Worm (Caenorhabditis elegans) whole organism, young adult: ENCODE measurements around the gene ZK686.1.

ENCODE experiments used
- B0261.1 ChIP-seq: sonication (generic microtip); optimal IDR thresholded peaks from 2 replicates; lab custom pipeline; 2016; ENCODE audit warnings: mild to moderate bottlenecking, missing genetic modification characterization, moderate library complexity, missing compliant biosample characterization
- F57A8.1 ChIP-seq: fragments of 200-800 bp; sonication (Bioruptor generic); optimal IDR thresholded peaks from 2 replicates; lab custom pipeline; 2018; ENCODE audit warnings: mild to moderate bottlenecking, missing genetic modification characterization, moderate library complexity, missing compliant biosample characterization
- Y56A3A.18 ChIP-seq: fragments of 200-800 bp; sonication (Bioruptor generic); IDR thresholded peaks from 2 replicates; pipeline ENCODE4 v1.3.6; 2022; ENCODE audit warnings: missing genetic modification reagents, missing genetic modification characterization, missing compliant biosample characterization
- egl-18 ChIP-seq: fragments of 200-800 bp; sonication (Bioruptor generic); IDR thresholded peaks from 2 replicates; pipeline ENCODE4 v1.3.6; 2022; ENCODE audit warnings: missing genetic modification reagents, missing genetic modification characterization, missing compliant biosample characterization
- fkh-3 ChIP-seq: sonication (generic microtip); optimal IDR thresholded peaks from 2 replicates; lab custom pipeline; 2016; ENCODE audit warnings: mild to moderate bottlenecking, missing genetic modification characterization, missing compliant biosample characterization
- madf-6 ChIP-seq: fragments of 200-800 bp; sonication (Bioruptor generic); IDR thresholded peaks from 2 replicates; pipeline ENCODE4 v1.3.6; 2022; ENCODE audit warnings: missing genetic modification reagents, missing genetic modification characterization, missing compliant biosample characterization
- pha-4 ChIP-seq: fragments of 150-350 bp; sonication (generic microtip); optimal IDR thresholded peaks from 2 replicates; lab custom pipeline; 2014; ENCODE audit warnings: missing biosample characterization, missing genetic modification reagents, missing genetic modification characterization
- somi-1 ChIP-seq: fragments of 200-800 bp; sonication (Bioruptor generic); optimal IDR thresholded peaks from 2 replicates; lab custom pipeline; 2018; ENCODE audit warnings: mild to moderate bottlenecking, missing genetic modification characterization, missing compliant biosample characterization
- unc-130 ChIP-seq: sonication (generic microtip); optimal IDR thresholded peaks from 2 replicates; lab custom pipeline; 2016; ENCODE audit warnings: missing genetic modification reagents, missing genetic modification characterization, missing compliant biosample characterization
- ztf-6 ChIP-seq: fragments of 200-800 bp; sonication (Bioruptor generic); IDR thresholded peaks from 2 replicates; pipeline ENCODE4 v1.3.6; 2022; ENCODE audit warnings: missing genetic modification reagents, missing genetic modification characterization, missing compliant biosample characterization

DNA sequence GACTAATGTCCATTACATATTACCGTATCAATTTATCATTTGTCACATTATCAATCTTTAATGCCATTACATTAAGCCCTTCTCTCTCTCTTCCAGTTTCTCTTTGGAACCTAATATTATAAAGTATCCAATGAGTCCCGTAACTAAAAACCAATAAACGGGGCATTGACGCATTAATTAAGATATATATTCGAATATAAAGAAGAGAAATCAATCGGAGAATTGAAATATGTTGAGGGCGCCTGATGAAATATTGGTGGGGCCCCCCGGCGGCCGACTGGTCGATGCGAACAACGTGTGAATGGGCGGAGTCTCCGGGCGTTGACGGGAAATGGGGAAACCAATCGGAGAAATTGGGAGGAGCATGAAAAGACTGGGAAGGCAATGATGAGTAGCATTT is 11.3 kb downstream of the ZK686.1 start:
- TF ChIP-seq B0261.1 (tag; lab: Kevin White, UChicago) (no peak), egl-18 (GFP tag; lab: Robert Waterston, UW) (no peak), unc-130 (GFP tag; lab: Kevin White, UChicago) (no peak), madf-6 (no peak), pha-4 (no peak), Y56A3A.18 (GFP tag; lab: Robert Waterston, UW) (no peak), ztf-6 (GFP tag; lab: Robert Waterston, UW) (no peak), somi-1 (GFP tag; lab: Kevin White, UChicago) (no peak), F57A8.1 (GFP tag; lab: Kevin White, UChicago) (no peak), fkh-3 (tag; lab: Kevin White, UChicago) (no peak)
